Worm (Caenorhabditis elegans) whole organism, early embryonic: ENCODE measurements around the gene R07E5.17.

ENCODE experiments used
- B0310.2 ChIP-seq: sonication (generic microtip); optimal IDR thresholded peaks from 2 replicates; lab custom pipeline; 2016; ENCODE audit warnings: mild to moderate bottlenecking, missing genetic modification characterization, missing compliant biosample characterization
- F13C5.2 ChIP-seq: sonication (generic microtip); optimal IDR thresholded peaks from 2 replicates; lab custom pipeline; 2017; ENCODE audit warnings: mild to moderate bottlenecking, missing genetic modification characterization, inconsistent platforms, missing compliant biosample characterization
- aly-1 ChIP-seq: sonication (generic microtip); optimal IDR thresholded peaks from 2 replicates; lab custom pipeline; 2016; ENCODE audit warnings: missing genetic modification characterization, missing compliant biosample characterization
- ama-1 ChIP-seq: fragments of 150-350 bp; optimal IDR thresholded peaks from 2 replicates; lab custom pipeline; 2014
- ceh-13 ChIP-seq: fragments of 200-800 bp; sonication (Bioruptor generic); optimal IDR thresholded peaks from 2 replicates; lab custom pipeline; 2018; ENCODE audit warnings: mild to moderate bottlenecking, missing genetic modification characterization, missing compliant biosample characterization
- ceh-36 ChIP-seq: sonication (generic microtip); optimal IDR thresholded peaks from 2 replicates; lab custom pipeline; 2016; ENCODE audit warnings: missing genetic modification characterization, inconsistent platforms, missing compliant biosample characterization
- ets-7 ChIP-seq: sonication (generic microtip); optimal IDR thresholded peaks from 2 replicates; lab custom pipeline; 2016; ENCODE audit warnings: missing genotype, missing genetic modification characterization, missing compliant biosample characterization
- flt-1 ChIP-seq: fragments of 200-800 bp; sonication (Bioruptor generic); IDR thresholded peaks from 2 replicates; pipeline ENCODE4 v1.3.6; 2022; ENCODE audit warnings: missing genetic modification characterization, missing compliant biosample characterization
- hmbx-1 ChIP-seq: sonication (generic microtip); optimal IDR thresholded peaks from 2 replicates; lab custom pipeline; 2016; ENCODE audit warnings: mild to moderate bottlenecking, missing genetic modification characterization, missing compliant biosample characterization
- hmg-4 ChIP-seq: fragments of 200-800 bp; sonication (Bioruptor generic); optimal IDR thresholded peaks from 2 replicates; lab custom pipeline; 2018; ENCODE audit warnings: mild to moderate bottlenecking, missing genetic modification characterization, missing compliant biosample characterization
- hnd-1 ChIP-seq: sonication (generic microtip); optimal IDR thresholded peaks from 2 replicates; lab custom pipeline; 2016; ENCODE audit warnings: missing genetic modification characterization, missing compliant biosample characterization
- pes-1 ChIP-seq: fragments of 200-800 bp; sonication (Bioruptor generic); IDR thresholded peaks from 2 replicates; pipeline ENCODE4 v1.3.6; 2022; ENCODE audit warnings: missing genetic modification reagents, missing genetic modification characterization, missing compliant biosample characterization
- scrt-1 ChIP-seq: fragments of 200-800 bp; sonication (Bioruptor generic); IDR thresholded peaks from 2 replicates; pipeline ENCODE4 v1.3.6; 2022; ENCODE audit warnings: missing genetic modification characterization, missing compliant biosample characterization
- sea-1 ChIP-seq: fragments of 200-800 bp; sonication (Bioruptor generic); conservative IDR thresholded peaks from 2 replicates; pipeline ENCODE4 v1.3.6; 2022; ENCODE audit warnings: missing genetic modification characterization, missing compliant biosample characterization
- tbx-11 ChIP-seq: fragments of 200-800 bp; sonication (Bioruptor generic); IDR thresholded peaks from 2 replicates; pipeline ENCODE4 v1.3.6; 2022; ENCODE audit warnings: missing genetic modification characterization, missing compliant biosample characterization
- tbx-37 ChIP-seq: fragments of 200-800 bp; sonication (Bioruptor generic); conservative IDR thresholded peaks from 2 replicates; pipeline ENCODE4 v1.3.6; 2022; ENCODE audit warnings: missing genetic modification reagents, missing genetic modification characterization, missing compliant biosample characterization
- tra-4 ChIP-seq: sonication (generic microtip); optimal IDR thresholded peaks from 2 replicates; lab custom pipeline; 2017; ENCODE audit warnings: missing genetic modification characterization, missing compliant biosample characterization

The R07E5.17 gene

DNA sequence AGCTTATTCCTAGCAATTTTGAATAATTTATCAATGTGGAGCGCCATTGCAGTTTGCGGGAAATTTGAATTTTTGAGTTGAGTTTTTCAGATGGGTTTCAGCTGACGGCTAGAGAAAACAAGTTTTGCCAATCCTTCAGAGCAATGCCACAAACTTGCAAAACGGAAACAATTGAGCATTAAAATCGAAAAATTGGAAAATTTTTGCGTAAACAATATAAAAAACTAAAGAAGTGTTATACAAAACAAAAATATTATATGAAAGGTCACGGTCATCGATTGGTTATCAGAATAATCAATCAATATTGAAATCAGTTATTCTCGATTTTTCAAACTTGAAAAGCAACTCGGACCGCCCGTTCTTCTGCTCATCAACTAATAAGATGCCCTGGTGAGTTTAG is 3.1 kb downstream of the R07E5.17 start, which contains the start of gene R07E5.15:
Gene R07E5.15 (plus strand): TSS at position 301 of the 400 bp plus-strand sequence.
- TF ChIP-seq flt-1 (GFP tag; lab: Robert Waterston, UW) (no peak), ets-7 (no peak), tbx-37 (no peak), tbx-11 (GFP tag; lab: Robert Waterston, UW) (no peak)

DNA sequence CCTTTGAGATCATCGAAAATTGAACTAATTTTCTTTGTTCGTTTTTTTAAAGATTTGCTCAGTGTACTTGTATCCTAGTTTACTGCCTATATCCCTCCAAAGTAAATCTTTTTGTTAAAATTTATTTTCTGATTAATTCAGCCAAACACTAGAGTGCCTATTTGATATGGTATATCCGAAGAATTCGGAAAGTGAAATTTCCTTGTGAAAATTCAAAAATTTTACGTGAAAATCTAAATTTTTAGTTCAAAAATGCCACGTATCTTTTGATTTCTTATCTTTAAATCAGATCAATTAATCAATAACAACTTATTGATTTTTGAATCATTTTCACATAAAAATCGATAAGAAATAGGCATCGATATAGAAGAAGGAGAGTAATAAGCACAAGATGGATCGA is 5.8 kb downstream of the R07E5.17 start, which contains the start of gene R07E5.6:
Gene R07E5.6 (plus strand): TSS at position 301 of the 400 bp plus-strand sequence.
- TF ChIP-seq ceh-13 (GFP tag; lab: Kevin White, UChicago) (no peak), ceh-36 (tag; lab: Kevin White, UChicago) (no peak), tbx-11 (GFP tag; lab: Robert Waterston, UW) (no peak), B0310.2 (no peak), sea-1 (no peak), scrt-1 (GFP tag; lab: Robert Waterston, UW) (no peak), F13C5.2 (no peak), flt-1 (GFP tag; lab: Robert Waterston, UW) (no peak), tbx-37 (no peak), hmg-4 (GFP tag; lab: Kevin White, UChicago) (no peak), pes-1 (GFP tag; lab: Robert Waterston, UW) (no peak), hnd-1 (tag; lab: Kevin White, UChicago) (no peak), ets-7 (no peak), tra-4 (tag; lab: Kevin White, UChicago) (no peak), aly-1 (no peak)

DNA sequence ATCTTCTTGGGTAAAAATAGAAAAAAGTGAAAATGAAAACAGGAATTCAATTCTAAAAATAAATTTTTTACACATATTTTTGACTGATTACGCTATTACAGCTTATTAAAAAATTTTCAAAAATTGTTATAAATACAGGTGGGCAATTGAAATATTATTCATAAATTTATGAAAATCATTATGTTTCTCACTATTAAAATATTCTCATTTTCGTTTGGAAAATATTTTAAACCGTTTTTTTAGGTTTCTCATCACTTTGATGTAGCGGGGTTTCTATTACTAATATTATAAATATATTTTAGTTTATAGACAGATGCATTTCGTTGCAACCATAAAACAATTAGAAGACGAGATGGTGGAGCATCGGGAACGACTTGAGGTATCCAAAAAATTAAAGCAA is 7.1 kb downstream of the R07E5.17 start, which contains the start of gene R07E5.5:
Gene R07E5.5 (plus strand): TSS at position 301 of the 400 bp plus-strand sequence.
- TF ChIP-seq tbx-37 (no peak), tra-4 (tag; lab: Kevin White, UChicago) (no peak), B0310.2 (no peak), sea-1 (no peak), flt-1 (GFP tag; lab: Robert Waterston, UW) (no peak), F13C5.2 (no peak), hmbx-1 (tag; lab: Kevin White, UChicago) (no peak), ceh-13 (GFP tag; lab: Kevin White, UChicago) (no peak), ceh-36 (tag; lab: Kevin White, UChicago) (no peak), hmg-4 (GFP tag; lab: Kevin White, UChicago) (no peak), tbx-11 (GFP tag; lab: Robert Waterston, UW) (no peak)

DNA sequence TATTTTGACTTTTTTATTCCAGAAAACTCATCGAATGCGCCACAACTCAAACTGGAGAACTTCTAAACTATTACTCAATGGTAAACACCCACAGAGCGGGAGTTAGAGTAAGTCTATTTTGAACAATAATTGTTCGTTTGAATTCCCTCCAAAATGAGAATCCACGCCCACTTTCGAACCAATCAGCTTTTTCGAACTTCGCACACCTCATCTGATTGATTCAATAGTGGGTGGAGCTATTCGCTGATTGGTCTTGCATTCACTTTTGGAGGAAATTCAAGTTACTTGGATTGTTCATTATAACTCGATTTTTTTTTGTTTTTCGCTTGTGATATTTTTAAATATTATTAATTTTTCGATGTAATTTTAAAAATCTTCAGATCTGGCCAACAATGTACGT is 8.4 kb downstream of the R07E5.17 start:
- TF ChIP-seq hmbx-1 (tag; lab: Kevin White, UChicago) (no peak), sea-1 (no peak), tbx-37 (no peak), ama-1 (lab: Kevin White, UChicago) (no peak), F13C5.2 (no peak), ceh-13 (GFP tag; lab: Kevin White, UChicago) (no peak), ets-7 (no peak), pes-1 (GFP tag; lab: Robert Waterston, UW) (no peak), ceh-36 (tag; lab: Kevin White, UChicago) (no peak)

DNA sequence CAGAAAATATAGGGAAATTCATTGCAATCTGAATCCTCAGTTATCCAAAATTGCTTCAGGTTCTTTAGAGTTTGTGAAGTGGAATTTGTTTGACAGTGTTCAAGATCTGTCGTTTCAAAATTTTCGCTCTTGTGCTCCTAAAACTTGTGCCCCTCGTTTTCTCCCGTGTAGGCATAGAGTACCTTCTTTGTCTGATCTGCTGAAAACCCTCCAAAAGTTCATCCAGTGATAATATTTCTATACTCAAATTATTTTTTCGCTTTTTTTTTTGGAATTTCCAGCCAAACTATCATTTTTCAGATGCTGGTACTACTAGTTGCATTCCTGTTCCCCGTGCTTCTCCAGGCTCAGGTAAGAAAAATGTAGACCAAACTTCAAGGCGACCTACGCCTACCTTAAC is 9.7 kb downstream of the R07E5.17 start, which contains the start of gene R07E5.4:
Gene R07E5.4 (plus strand): TSS at position 301 of the 400 bp plus-strand sequence.
- TF ChIP-seq tra-4 (tag; lab: Kevin White, UChicago) = no peak
- TF ChIP-seq ceh-36 (tag; lab: Kevin White, UChicago) = no peak
- TF ChIP-seq flt-1 (GFP tag; lab: Robert Waterston, UW) = no peak
- TF ChIP-seq hmg-4 (GFP tag; lab: Kevin White, UChicago) = no peak
- TF ChIP-seq hnd-1 (tag; lab: Kevin White, UChicago) = no peak

DNA sequence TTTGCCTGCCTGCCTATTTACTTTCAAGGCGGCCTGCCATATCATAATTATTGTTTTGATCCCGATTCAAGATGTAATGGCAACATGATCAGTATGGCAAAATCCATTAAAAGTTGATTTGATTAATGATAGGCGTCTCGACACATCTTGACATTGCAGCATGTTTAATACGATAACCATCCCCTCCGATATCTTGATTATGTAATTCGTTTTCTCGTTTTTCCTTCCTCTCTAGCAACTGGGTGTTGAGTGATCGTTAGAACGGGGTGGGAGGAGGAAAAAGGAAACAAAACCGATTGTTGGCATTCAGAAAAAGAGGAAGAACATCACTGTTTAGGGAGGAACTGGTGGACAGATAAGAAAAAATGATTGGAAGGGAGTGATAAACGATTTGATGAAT is 12.3 kb downstream of the R07E5.17 start:
- no peak for TF ChIP-seq hmbx-1 (tag; lab: Kevin White, UChicago)
- TF ChIP-seq ceh-36 (tag; lab: Kevin White, UChicago) = no peak
- TF ChIP-seq flt-1 (GFP tag; lab: Robert Waterston, UW) = no peak
- no peak for TF ChIP-seq F13C5.2
- TF ChIP-seq aly-1 = no peak
- no peak for TF ChIP-seq ama-1 (lab: Kevin White, UChicago)
- no peak for TF ChIP-seq scrt-1 (GFP tag; lab: Robert Waterston, UW)
- TF ChIP-seq hmg-4 (GFP tag; lab: Kevin White, UChicago) = no peak
- TF ChIP-seq B0310.2 = no peak
- TF ChIP-seq sea-1 = no peak

DNA sequence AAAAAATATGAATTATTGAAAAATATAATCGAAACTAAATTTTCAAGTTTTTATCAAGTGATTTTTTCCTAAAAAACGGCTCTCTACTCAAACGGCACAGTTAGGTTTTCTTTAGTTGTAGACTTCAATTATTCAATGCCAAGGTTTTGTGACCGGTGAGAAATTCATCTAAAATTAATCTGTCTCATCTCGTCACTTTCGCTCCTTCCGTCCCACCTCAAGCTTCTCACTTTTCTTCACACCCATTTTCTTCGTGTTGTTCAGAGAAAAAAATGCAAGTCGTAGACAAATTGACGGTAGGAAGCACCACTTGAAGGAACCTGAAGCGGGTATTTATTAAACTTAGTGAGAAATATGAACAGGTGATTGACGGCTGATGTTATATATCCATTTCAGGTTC is 12.9 kb downstream of the R07E5.17 start:
- no peak for TF ChIP-seq scrt-1 (GFP tag; lab: Robert Waterston, UW)
- no peak for TF ChIP-seq ceh-13 (GFP tag; lab: Kevin White, UChicago)

DNA sequence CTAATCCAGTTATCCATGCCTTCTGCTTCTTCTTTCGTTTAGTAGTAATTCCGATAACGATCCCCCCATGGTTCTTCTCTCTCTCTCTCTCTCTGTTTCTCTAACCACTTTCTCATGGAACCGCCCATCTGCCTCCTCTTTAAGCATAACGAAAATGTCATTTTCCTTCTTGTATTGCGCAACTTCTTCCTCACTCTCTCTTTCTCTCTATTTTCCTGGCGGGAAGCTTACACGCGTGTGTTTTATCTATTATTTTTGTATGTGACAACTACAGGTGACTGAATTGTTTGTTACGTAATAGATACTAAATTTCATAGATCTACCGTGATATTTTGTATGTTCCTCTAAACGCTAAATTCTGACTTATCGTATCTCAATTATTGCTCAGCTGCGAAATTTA is 13.8 kb downstream of the R07E5.17 start:
- TF ChIP-seq ama-1 (lab: Kevin White, UChicago) (no peak), hmbx-1 (tag; lab: Kevin White, UChicago) (no peak), tbx-37 (no peak), ceh-13 (GFP tag; lab: Kevin White, UChicago) (no peak), pes-1 (GFP tag; lab: Robert Waterston, UW) (no peak), flt-1 (GFP tag; lab: Robert Waterston, UW) (no peak), tbx-11 (GFP tag; lab: Robert Waterston, UW) (no peak), aly-1 (no peak), ets-7 (no peak), F13C5.2 (no peak), scrt-1 (GFP tag; lab: Robert Waterston, UW) (no peak), sea-1 (no peak), hmg-4 (GFP tag; lab: Kevin White, UChicago) (no peak)

DNA sequence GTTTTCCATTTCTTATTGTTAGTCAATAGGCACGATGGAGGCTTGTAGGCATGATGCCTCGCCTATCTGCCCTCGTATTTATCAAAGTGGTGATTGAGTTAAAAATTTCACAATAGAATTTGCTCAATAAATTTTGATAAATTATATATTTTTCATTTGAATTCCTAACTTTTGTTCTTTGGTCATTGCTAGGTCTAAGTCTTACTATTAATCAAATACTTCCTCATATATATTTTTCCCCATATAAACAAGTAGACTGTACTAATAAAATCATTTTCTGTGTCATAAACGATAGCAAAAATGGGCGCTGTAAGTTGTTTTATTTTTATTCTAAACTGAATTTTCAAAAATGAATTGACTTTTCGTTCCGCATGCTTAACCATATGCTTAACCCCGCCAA is 19.7 kb downstream of the R07E5.17 start, which contains the start of gene pals-28:
Gene pals-28 (plus strand): TSS at position 301 of the 400 bp plus-strand sequence.
- TF ChIP-seq tbx-11 (GFP tag; lab: Robert Waterston, UW) = no peak
- no peak for TF ChIP-seq scrt-1 (GFP tag; lab: Robert Waterston, UW)
- TF ChIP-seq aly-1 = no peak
- no peak for TF ChIP-seq ceh-13 (GFP tag; lab: Kevin White, UChicago)
- TF ChIP-seq flt-1 (GFP tag; lab: Robert Waterston, UW) = no peak
- no peak for TF ChIP-seq F13C5.2
- no peak for TF ChIP-seq B0310.2
- no peak for TF ChIP-seq ama-1 (lab: Kevin White, UChicago)
- TF ChIP-seq hmg-4 (GFP tag; lab: Kevin White, UChicago) = no peak
- TF ChIP-seq ceh-36 (tag; lab: Kevin White, UChicago) = no peak
- no peak for TF ChIP-seq hmbx-1 (tag; lab: Kevin White, UChicago)
